Worm (Caenorhabditis elegans) whole organism, L4 larva: Measurements from ENCODE around the gene ZK675.4.
A peak's percentile ranks its signal among the peaks of the same experiment; 100 is the strongest.

Source experiments
- F37D6.2 ChIP-seq: sonication (generic microtip); optimal IDR thresholded peaks from 2 replicates; lab custom pipeline; 2016; ENCODE audit warnings: mild to moderate bottlenecking, missing genetic modification characterization, missing compliant biosample characterization
- R02D3.7 ChIP-seq: fragments of 150-350 bp; sonication (generic microtip); optimal IDR thresholded peaks from 3 replicates; lab custom pipeline; 2014; ENCODE audit warnings: missing biosample characterization, missing genetic modification characterization
- T20F7.1 ChIP-seq: fragments of 200-800 bp; sonication (Bioruptor generic); optimal IDR thresholded peaks from 2 replicates; lab custom pipeline; 2018; ENCODE audit warnings: mild to moderate bottlenecking, missing genetic modification characterization, missing compliant biosample characterization
- ZK337.2 ChIP-seq: fragments of 200-800 bp; sonication (Bioruptor generic); IDR thresholded peaks from 2 replicates; pipeline ENCODE4 v1.3.6; 2022; ENCODE audit warnings: missing genetic modification reagents, missing genetic modification characterization, missing compliant biosample characterization
- ZK546.5 ChIP-seq, 2 experiments: sonication (generic microtip); optimal IDR thresholded peaks; 2 replicates each; lab custom pipeline; 2017; ENCODE audit warnings: missing biosample characterization in 2 of 2, missing genetic modification characterization in 2 of 2
- ama-1 ChIP-seq: fragments of 150-350 bp; optimal IDR thresholded peaks from 2 replicates; lab custom pipeline; 2014; ENCODE audit warnings: inconsistent platforms, mixed read lengths
- ceh-44 ChIP-seq: fragments of 200-800 bp; sonication (Bioruptor generic); IDR thresholded peaks from 2 replicates; pipeline ENCODE4 v1.3.6; 2022; ENCODE audit warnings: missing genetic modification reagents, missing genetic modification characterization, missing compliant biosample characterization
- ceh-82 ChIP-seq: sonication (generic microtip); optimal IDR thresholded peaks from 2 replicates; lab custom pipeline; 2017; ENCODE audit warnings: missing biosample characterization, missing genetic modification characterization
- daf-12 ChIP-seq: fragments of 150-350 bp; optimal IDR thresholded peaks from 2 replicates; lab custom pipeline; 2014; ENCODE audit warnings: missing biosample characterization, missing genetic modification reagents, missing genetic modification characterization
- daf-19 ChIP-seq: fragments of 200-800 bp; sonication (Bioruptor generic); conservative IDR thresholded peaks from 2 replicates; pipeline ENCODE4 v1.3.6; 2022; ENCODE audit warnings: missing genetic modification characterization, missing compliant biosample characterization
- dmd-6 ChIP-seq: fragments of 200-800 bp; sonication (Bioruptor generic); IDR thresholded peaks from 2 replicates; pipeline ENCODE4 v1.3.6; 2022; ENCODE audit warnings: missing genetic modification reagents, missing genetic modification characterization, missing compliant biosample characterization
- dmd-8 ChIP-seq: fragments of 200-800 bp; sonication (Bioruptor generic); IDR thresholded peaks from 2 replicates; pipeline ENCODE4 v1.3.6; 2022; ENCODE audit warnings: missing genetic modification characterization, missing compliant biosample characterization
- duxl-1 ChIP-seq: sonication (generic microtip); optimal IDR thresholded peaks from 2 replicates; lab custom pipeline; 2016; ENCODE audit warnings: mild to moderate bottlenecking, missing genetic modification characterization, moderate library complexity, missing compliant biosample characterization; ENCODE audit not compliant: poor library complexity
- fkh-10 ChIP-seq: fragments of 150-350 bp; optimal IDR thresholded peaks from 2 replicates; lab custom pipeline; 2014; ENCODE audit warnings: missing biosample characterization, missing genetic modification reagents, missing genetic modification characterization
- fos-1 ChIP-seq: fragments of 150-350 bp; optimal IDR thresholded peaks from 2 replicates; lab custom pipeline; 2014; ENCODE audit warnings: missing biosample characterization, missing genetic modification characterization
- jun-1 ChIP-seq: fragments of 150-350 bp; optimal IDR thresholded peaks from 2 replicates; lab custom pipeline; 2014; ENCODE audit warnings: missing biosample characterization, missing genetic modification reagents, missing genetic modification characterization
- lim-7 ChIP-seq: fragments of 200-800 bp; sonication (Bioruptor generic); IDR thresholded peaks from 2 replicates; pipeline ENCODE4 v1.3.6; 2022; ENCODE audit warnings: missing genetic modification characterization, missing compliant biosample characterization
- lin-15B ChIP-seq: fragments of 150-350 bp; sonication (generic microtip); optimal IDR thresholded peaks from 3 replicates; lab custom pipeline; 2014; ENCODE audit warnings: missing biosample characterization, missing genetic modification characterization
- lin-29 ChIP-seq: fragments of 200-800 bp; sonication (Bioruptor generic); IDR thresholded peaks from 2 replicates; pipeline ENCODE4 v1.3.6; 2022; ENCODE audit warnings: missing genetic modification reagents, missing genetic modification characterization, missing compliant biosample characterization
- lin-38 ChIP-seq: fragments of 200-800 bp; sonication (Bioruptor generic); IDR thresholded peaks from 2 replicates; pipeline ENCODE4 v1.3.6; 2022; ENCODE audit warnings: missing genetic modification reagents, missing genetic modification characterization, missing compliant biosample characterization
- lin-39 ChIP-seq: fragments of 150-350 bp; optimal IDR thresholded peaks from 2 replicates; lab custom pipeline; 2014; ENCODE audit warnings: missing biosample characterization, missing genetic modification reagents, missing genetic modification characterization
- lir-3 ChIP-seq: sonication (generic microtip); optimal IDR thresholded peaks from 2 replicates; lab custom pipeline; 2016; ENCODE audit warnings: mild to moderate bottlenecking, missing genetic modification characterization, missing compliant biosample characterization
- lsy-2 ChIP-seq, 2 experiments: fragments of 150-350 bp in 1 of 2; sonication (generic microtip) in 1 of 2; optimal IDR thresholded peaks; 2 replicates each; lab custom pipeline; 2014 to 2017; ENCODE audit warnings: missing biosample characterization in 2 of 2, missing genetic modification characterization in 2 of 2
- mdl-1 ChIP-seq, 2 experiments: fragments of 150-350 bp in 1 of 2; sonication (generic microtip) in 1 of 2; optimal IDR thresholded peaks; 2 replicates each; lab custom pipeline; 2014 to 2017; ENCODE audit warnings: missing biosample characterization in 2 of 2, missing genetic modification characterization in 2 of 2
- mep-1 ChIP-seq: fragments of 150-350 bp; sonication (generic microtip); optimal IDR thresholded peaks from 3 replicates; lab custom pipeline; 2014; ENCODE audit warnings: missing biosample characterization, missing genetic modification characterization
- mxl-2 ChIP-seq: fragments of 200-800 bp; sonication (Bioruptor generic); conservative IDR thresholded peaks from 2 replicates; pipeline ENCODE4 v1.3.6; 2022; ENCODE audit warnings: missing genetic modification reagents, missing genetic modification characterization, missing compliant biosample characterization
- nhr-11 ChIP-seq: fragments of 150-350 bp; optimal IDR thresholded peaks from 2 replicates; lab custom pipeline; 2014; ENCODE audit warnings: missing biosample characterization, missing genetic modification characterization
- nhr-25 ChIP-seq: sonication (generic microtip); optimal IDR thresholded peaks from 2 replicates; lab custom pipeline; 2017; ENCODE audit warnings: missing genetic modification characterization, mild to moderate bottlenecking, missing compliant biosample characterization, antibody characterized with exemption, moderate library complexity, borderline replicate concordance; ENCODE audit not compliant: insufficient read depth
- nhr-41 ChIP-seq: fragments of 200-800 bp; sonication (Bioruptor generic); IDR thresholded peaks from 2 replicates; pipeline ENCODE4 v1.3.6; 2022; ENCODE audit warnings: missing genetic modification reagents, missing genetic modification characterization, missing compliant biosample characterization
- nhr-48 ChIP-seq: sonication (generic microtip); optimal IDR thresholded peaks from 2 replicates; lab custom pipeline; 2016; ENCODE audit warnings: mild to moderate bottlenecking, missing genetic modification characterization, missing compliant biosample characterization
- nhr-76 ChIP-seq: fragments of 150-350 bp; optimal IDR thresholded peaks from 2 replicates; lab custom pipeline; 2014; ENCODE audit warnings: missing biosample characterization, missing genetic modification characterization
- nhr-77 ChIP-seq: fragments of 150-350 bp; optimal IDR thresholded peaks from 2 replicates; lab custom pipeline; 2014; ENCODE audit warnings: missing biosample characterization, missing genetic modification characterization
- php-3 ChIP-seq: fragments of 200-800 bp; sonication (Bioruptor generic); IDR thresholded peaks from 2 replicates; pipeline ENCODE4 v1.3.6; 2022; ENCODE audit warnings: missing genetic modification reagents, missing genetic modification characterization, missing compliant biosample characterization
- pqm-1 ChIP-seq: sonication (generic microtip); optimal IDR thresholded peaks from 2 replicates; lab custom pipeline; 2017; ENCODE audit warnings: missing biosample characterization, missing genetic modification characterization
- rbr-2 ChIP-seq: sonication (generic microtip); optimal IDR thresholded peaks from 2 replicates; lab custom pipeline; 2016; ENCODE audit warnings: missing genotype, missing genetic modification characterization, missing compliant biosample characterization
- set-16 ChIP-seq: fragments of 200-800 bp; sonication (Bioruptor generic); IDR thresholded peaks from 2 replicates; pipeline ENCODE4 v1.3.6; 2022; ENCODE audit warnings: missing genetic modification reagents, missing genetic modification characterization, missing compliant biosample characterization
- skn-1 ChIP-seq: fragments of 150-350 bp; optimal IDR thresholded peaks from 2 replicates; lab custom pipeline; 2014; ENCODE audit warnings: missing biosample characterization, missing genetic modification characterization
- snpc-1.2 ChIP-seq: fragments of 200-800 bp; sonication (Bioruptor generic); IDR thresholded peaks from 2 replicates; pipeline ENCODE4 v1.3.6; 2022; ENCODE audit warnings: missing genetic modification reagents, missing genetic modification characterization, missing compliant biosample characterization
- snpc-4 ChIP-seq: fragments of 150-350 bp; optimal IDR thresholded peaks from 2 replicates; lab custom pipeline; 2014; ENCODE audit warnings: missing biosample characterization, missing genetic modification characterization
- spr-3 ChIP-seq: fragments of 200-800 bp; sonication (Bioruptor generic); optimal IDR thresholded peaks from 2 replicates; lab custom pipeline; 2018; ENCODE audit warnings: mild to moderate bottlenecking, missing genetic modification characterization, missing compliant biosample characterization
- tag-97 ChIP-seq: fragments of 200-800 bp; sonication (Bioruptor generic); IDR thresholded peaks from 2 replicates; pipeline ENCODE4 v1.3.6; 2022; ENCODE audit warnings: missing genetic modification characterization, missing compliant biosample characterization
- tra-1 ChIP-seq: fragments of 200-800 bp; sonication (Bioruptor generic); IDR thresholded peaks from 2 replicates; pipeline ENCODE4 v1.3.6; 2022; ENCODE audit warnings: missing genetic modification reagents, missing genetic modification characterization, missing compliant biosample characterization
- unc-62 ChIP-seq, 3 experiments: fragments of 150-350 bp in 1 of 3; sonication (generic microtip); optimal IDR thresholded peaks in 2 of 3; peaks in 1 of 3; 1 replicate in 1 of 3; 2 replicates in 2 of 3; lab custom pipeline; 2014 to 2017; ENCODE audit warnings: missing biosample characterization in 3 of 3, missing genetic modification characterization in 3 of 3, missing genetic modification reagents in 3 of 3, missing genotype in 1 of 3
- vab-7 ChIP-seq: fragments of 200-800 bp; sonication (Bioruptor generic); IDR thresholded peaks from 2 replicates; pipeline ENCODE4 v1.3.6; 2022; ENCODE audit warnings: missing genetic modification reagents, missing genetic modification characterization, missing compliant biosample characterization
- zag-1 ChIP-seq: fragments of 150-350 bp; optimal IDR thresholded peaks from 2 replicates; lab custom pipeline; 2014; ENCODE audit warnings: missing biosample characterization, missing genetic modification characterization
- zfp-2 ChIP-seq: sonication (generic microtip); optimal IDR thresholded peaks from 2 replicates; lab custom pipeline; 2016; ENCODE audit warnings: mild to moderate bottlenecking, missing genetic modification characterization, missing compliant biosample characterization
- zfp-3 ChIP-seq: fragments of 200-800 bp; sonication (Bioruptor generic); conservative IDR thresholded peaks from 2 replicates; pipeline ENCODE4 v1.3.6; 2022; ENCODE audit warnings: missing genetic modification reagents, missing genetic modification characterization, missing compliant biosample characterization
- zip-2 ChIP-seq: fragments of 150-350 bp; optimal IDR thresholded peaks from 2 replicates; lab custom pipeline; 2014; ENCODE audit warnings: missing biosample characterization, missing genetic modification characterization
- ztf-11 ChIP-seq: fragments of 150-350 bp; optimal IDR thresholded peaks from 2 replicates; lab custom pipeline; 2014; ENCODE audit warnings: missing biosample characterization, missing genetic modification characterization

ZK675.4 gene

ce11 chrII:7944333-7944744 lies 33.2 kb downstream of the ZK675.4 start (continued):
- TF ChIP-seq T20F7.1 (GFP tag; lab: Kevin White, UChicago) (peak; percentile 58), nhr-25 (tag; lab: Kevin White, UChicago) (no peak), dmd-6 (GFP tag; lab: Robert Waterston, UW) (peak; percentile 75), nhr-48 (peak; percentile 73)

ce11 chrII:7945168-7945567 lies 34.1 kb downstream of the ZK675.4 start, which contains the start of gene dbt-1:
TSS of gene dbt-1 (minus strand) at chrII:7945206.
- TF ChIP-seq daf-12 (tag; lab: Kevin White, UChicago) (no peak), zag-1 (tag; lab: Kevin White, UChicago) (no peak), tra-1 (GFP tag; lab: Robert Waterston, UW) (0 out of 2 replicates have a peak, but pooled peaks have one; percentile 10), lin-39 (tag; lab: Kevin White, UChicago) (no peak), nhr-11 (tag; lab: Kevin White, UChicago) (peak; percentile 57), jun-1 (tag; lab: Kevin White, UChicago) (peak; percentile 24), zfp-3 (GFP tag; lab: Robert Waterston, UW) (no peak), zfp-2 (tag; lab: Kevin White, UChicago) (no peak), spr-3 (GFP tag; lab: Kevin White, UChicago) (peak; percentile 28), nhr-48 (peak; percentile 62), dmd-6 (GFP tag; lab: Robert Waterston, UW) (no peak; the same call in 1 of the 2 replicates), lim-7 (GFP tag; lab: Robert Waterston, UW) (no peak), duxl-1 (tag; lab: Kevin White, UChicago) (peak; percentile 86), php-3 (GFP tag; lab: Robert Waterston, UW) (0 out of 2 replicates have a peak, but pooled peaks have one; percentile 18), pqm-1 (no peak), vab-7 (GFP tag; lab: Robert Waterston, UW) (no peak), skn-1 (tag; lab: Kevin White, UChicago) (no peak), F37D6.2 (tag; lab: Kevin White, UChicago) (peak; percentile 38), lir-3 (tag; lab: Kevin White, UChicago) (no peak), nhr-25 (tag; lab: Kevin White, UChicago) (peak; percentile 59), ceh-82 (tag; lab: Kevin White, UChicago) (no peak), dmd-8 (GFP tag; lab: Robert Waterston, UW) (no peak), ZK546.5 (tag; optimal IDR thresholded peaks at IDR 0.05; lab: Kevin White, UChicago) (no peak), snpc-4 (tag; lab: Kevin White, UChicago) (no peak), nhr-76 (tag; lab: Kevin White, UChicago) (no peak), set-16 (GFP tag; lab: Robert Waterston, UW) (no peak), lin-29 (GFP tag; lab: Robert Waterston, UW) (no peak), ceh-44 (no peak), lsy-2 (tag; optimal IDR thresholded peaks at IDR 0.05; lab: Kevin White, UChicago) (peak in 1 of 2 experiments; percentile 91), mxl-2 (no peak), fos-1 (tag; lab: Kevin White, UChicago) (no peak), snpc-1.2 (GFP tag; lab: Robert Waterston, UW) (no peak), unc-62 (GFP tag; optimal IDR thresholded peaks at IDR 0.05 in 1 of 2; lab: Kevin White, UChicago) (no peak), unc-62 (tag; optimal IDR thresholded peaks at IDR 0.05; lab: Kevin White, UChicago) (no peak), mdl-1 (tag; optimal IDR thresholded peaks at IDR 0.05; lab: Kevin White, UChicago) (peak in 1 of 2 experiments; percentile 50), ama-1 (lab: Kevin White, UChicago) (peak; percentile 43), zip-2 (peak; percentile 70), daf-19 (GFP tag; lab: Robert Waterston, UW) (no peak), rbr-2 (tag; lab: Kevin White, UChicago) (peak; percentile 72), ztf-11 (tag; lab: Kevin White, UChicago) (no peak), ZK337.2 (no peak), tag-97 (GFP tag; lab: Robert Waterston, UW) (no peak), R02D3.7 (tag; lab: Kevin White, UChicago) (no peak), lin-15B (tag; lab: Kevin White, UChicago) (no peak), mep-1 (tag; lab: Kevin White, UChicago) (peak; percentile 76), fkh-10 (GFP tag; lab: Kevin White, UChicago) (no peak), lin-38 (GFP tag; lab: Robert Waterston, UW) (peak; percentile 79), nhr-77 (tag; lab: Kevin White, UChicago) (peak; percentile 18), nhr-41 (GFP tag; lab: Robert Waterston, UW) (no peak)
